Fruit fly (Drosophila melanogaster): Measurements from ENCODE around the gene CG15370.

Gene CG15370

dm6 chrX:9196362-9196761 lies 28.9 kb upstream of the CG15370 start, which contains the start of gene CG12118 (continued):
- peak; percentile 67 for TF ChIP-seq CG8119 (GFP tag; IDR thresholded peaks at IDR 0.05)
- peak; percentile 44 for TF ChIP-seq Hr39 (GFP tag; optimal IDR thresholded peaks at IDR 0.05)
- TF ChIP-seq CG3919 (GFP tag; optimal IDR thresholded peaks at IDR 0.05): peak; percentile 71
- peak; percentile 45 for TF ChIP-seq CG8319 (GFP tag; optimal IDR thresholded peaks at IDR 0.05)
- TF ChIP-seq Sox15 (GFP tag; optimal IDR thresholded peaks at IDR 0.05): peak; percentile 19
- peak; percentile 77 for TF ChIP-seq acj6 (GFP tag; optimal IDR thresholded peaks at IDR 0.05)
- TF ChIP-seq CG6808 (GFP tag; optimal IDR thresholded peaks at IDR 0.05): no peak
- peak; percentile 74 for TF ChIP-seq OdsH (GFP tag; optimal IDR thresholded peaks at IDR 0.05)
- peak; percentile 69 for TF ChIP-seq CG8632 (GFP tag; optimal IDR thresholded peaks at IDR 0.05)
- no peak for TF ChIP-seq CG6854 (GFP tag; optimal IDR thresholded peaks at IDR 0.05)
- peak; percentile 68 for TF ChIP-seq CG6792 (GFP tag; optimal IDR thresholded peaks at IDR 0.05)
- no peak for TF ChIP-seq Blimp-1 (GFP tag; optimal IDR thresholded peaks at IDR 0.05)
- peak; percentile 18 for TF ChIP-seq CG1621 (tag; optimal IDR thresholded peaks at IDR 0.05)
- TF ChIP-seq CG10669 (GFP tag; optimal IDR thresholded peaks at IDR 0.05): peak; percentile 47
- peak; percentile 61 for TF ChIP-seq CG3032 (tag; optimal IDR thresholded peaks at IDR 0.05)
- TF ChIP-seq CG34406 (GFP tag; optimal IDR thresholded peaks at IDR 0.05): peak; percentile 69
- no peak for TF ChIP-seq fd59A (GFP tag; optimal IDR thresholded peaks at IDR 0.05)
- TF ChIP-seq cyc (GFP tag; optimal IDR thresholded peaks at IDR 0.05): peak; percentile 62

dm6 chrX:9200234-9200633 lies 25.0 kb upstream of the CG15370 start:
- no peak for TF ChIP-seq CG32006 (GFP tag; optimal IDR thresholded peaks at IDR 0.05)
- TF ChIP-seq vri (GFP tag; optimal IDR thresholded peaks at IDR 0.05): peak; percentile 75

DNA sequence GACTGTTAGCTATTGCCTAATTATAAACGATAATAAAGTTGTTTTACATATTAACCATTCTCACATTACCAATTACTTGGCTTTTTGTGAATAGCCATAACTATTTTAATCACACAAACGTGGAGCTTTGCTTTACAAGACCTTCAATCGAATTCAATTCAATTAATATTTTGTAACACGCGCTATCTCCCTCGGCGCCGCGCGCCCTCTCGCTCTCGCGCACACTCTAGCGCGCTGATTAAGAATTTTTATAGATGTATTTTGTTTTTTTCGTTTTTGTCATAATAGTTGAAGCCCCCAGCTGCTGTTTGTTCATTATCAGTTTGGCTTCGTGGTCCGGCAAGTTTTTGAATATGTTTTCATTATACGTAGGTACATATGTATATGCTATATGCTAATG lies 24.2 kb upstream of the CG15370 start:
- TF ChIP-seq Eip78C (GFP tag): peak; percentile 15
- no peak for TF ChIP-seq Met (GFP tag; optimal IDR thresholded peaks at IDR 0.05)
- no peak for TF ChIP-seq topi (GFP tag; optimal IDR thresholded peaks at IDR 0.05)
- peak; percentile 34 for TF ChIP-seq fkh (GFP tag; optimal IDR thresholded peaks at IDR 0.05)
- peak; percentile 12 for TF ChIP-seq vri (GFP tag; optimal IDR thresholded peaks at IDR 0.05)
- no peak for TF ChIP-seq CG8119 (GFP tag; IDR thresholded peaks at IDR 0.05)

dm6 chrX:9201866-9202681 lies 23.2 kb upstream of the CG15370 start:
- TF ChIP-seq CG8319 (GFP tag; optimal IDR thresholded peaks at IDR 0.05) (no peak), dsx (GFP tag; optimal IDR thresholded peaks at IDR 0.05; ENCODE audit: poor library complexity, severe bottlenecking) (peak; percentile 54), CG11762 (GFP tag; optimal IDR thresholded peaks at IDR 0.05; ENCODE audit: insufficient read depth) (peak; percentile 24), CG6276 (GFP tag; optimal IDR thresholded peaks at IDR 0.05) (peak; percentile 70), CG6854 (GFP tag; optimal IDR thresholded peaks at IDR 0.05) (no peak), Sox14 (GFP tag; optimal IDR thresholded peaks at IDR 0.05) (no peak), fd59A (GFP tag; optimal IDR thresholded peaks at IDR 0.05) (peak; percentile 26), eg (GFP tag; IDR thresholded peaks at IDR 0.05) (peak; percentile 83), pdm3 (GFP tag; optimal IDR thresholded peaks at IDR 0.05) (peak; percentile 38), CG6808 (GFP tag; optimal IDR thresholded peaks at IDR 0.05) (peak; percentile 18), vri (GFP tag; optimal IDR thresholded peaks at IDR 0.05) (peak; percentile 1), CG1621 (tag; optimal IDR thresholded peaks at IDR 0.05) (peak; percentile 54), CG32006 (GFP tag; optimal IDR thresholded peaks at IDR 0.05) (peak; percentile 67), Ets96B (tag; optimal IDR thresholded peaks at IDR 0.05) (peak; percentile 63), CG10669 (GFP tag; optimal IDR thresholded peaks at IDR 0.05) (peak; percentile 44), Sox102F (GFP tag; optimal IDR thresholded peaks at IDR 0.05) (peak; percentile 5), Gug (GFP tag; IDR thresholded peaks at IDR 0.05) (peak; percentile 47; the same call in 1 of the 2 replicates), CG3919 (GFP tag; optimal IDR thresholded peaks at IDR 0.05) (peak; percentile 42), CG6792 (GFP tag; optimal IDR thresholded peaks at IDR 0.05) (peak; percentile 13), esn (GFP tag; optimal IDR thresholded peaks at IDR 0.05) (no peak), CG4318 (GFP tag; optimal IDR thresholded peaks at IDR 0.05) (peak; percentile 54), OdsH (GFP tag; optimal IDR thresholded peaks at IDR 0.05) (peak; percentile 2), net (GFP tag; optimal IDR thresholded peaks at IDR 0.05) (no peak), achi (GFP tag; optimal IDR thresholded peaks at IDR 0.05) (peak; percentile 47), CG34406 (GFP tag; optimal IDR thresholded peaks at IDR 0.05) (peak; percentile 37), CG11294 (GFP tag; IDR thresholded peaks at IDR 0.05) (peak; percentile 82), CG16779 (tag; optimal IDR thresholded peaks at IDR 0.05) (peak; percentile 27), Eip78C (GFP tag) (peak; percentile 52), Eip93F (GFP tag; optimal IDR thresholded peaks at IDR 0.05) (no peak), CG11902 (GFP tag; optimal IDR thresholded peaks at IDR 0.05) (no peak), ss (GFP tag; optimal IDR thresholded peaks at IDR 0.05) (peak in 1 of 2 experiments; percentile 10)
